Worm (Caenorhabditis elegans) whole organism, L4 larva: Measurements from ENCODE around the gene hpx-2.

Source experiments
- R02D3.7 ChIP-seq: fragments of 150-350 bp; sonication (generic microtip); optimal IDR thresholded peaks from 3 replicates; lab custom pipeline; 2014; ENCODE audit warnings: missing biosample characterization, missing genetic modification characterization
- ZK546.5 ChIP-seq, 2 experiments: sonication (generic microtip); optimal IDR thresholded peaks; 2 replicates each; lab custom pipeline; 2017; ENCODE audit warnings: missing biosample characterization in 2 of 2, missing genetic modification characterization in 2 of 2
- attf-4 ChIP-seq: sonication (generic microtip); optimal IDR thresholded peaks from 3 replicates; lab custom pipeline; 2017; ENCODE audit warnings: missing biosample characterization, missing genetic modification characterization
- ceh-20 ChIP-seq: fragments of 200-800 bp; sonication (Bioruptor generic); IDR thresholded peaks from 2 replicates; pipeline ENCODE4 v1.3.6; 2022; ENCODE audit warnings: missing genetic modification reagents, missing genetic modification characterization, missing compliant biosample characterization
- ceh-28 ChIP-seq: fragments of 150-350 bp; optimal IDR thresholded peaks from 2 replicates; lab custom pipeline; 2014; ENCODE audit warnings: missing biosample characterization, missing genetic modification reagents, missing genetic modification characterization
- cey-2 ChIP-seq: sonication (generic microtip); optimal IDR thresholded peaks from 3 replicates; lab custom pipeline; 2017; ENCODE audit warnings: missing genetic modification characterization, mild to moderate bottlenecking, missing compliant biosample characterization, antibody characterized with exemption, borderline replicate concordance; ENCODE audit not compliant: insufficient read depth
- fkh-10 ChIP-seq: fragments of 150-350 bp; optimal IDR thresholded peaks from 2 replicates; lab custom pipeline; 2014; ENCODE audit warnings: missing biosample characterization, missing genetic modification reagents, missing genetic modification characterization
- hif-1 ChIP-seq, 2 experiments: sonication (generic microtip); optimal IDR thresholded peaks; 2 replicates each; lab custom pipeline; 2016 to 2017; ENCODE audit warnings: missing compliant biosample characterization in 2 of 2, missing genetic modification characterization in 2 of 2, missing genetic modification reagents in 2 of 2, missing genotype in 2 of 2, mild to moderate bottlenecking in 1 of 2
- hmg-1.1 ChIP-seq: fragments of 200-800 bp; sonication (Bioruptor generic); IDR thresholded peaks from 2 replicates; pipeline ENCODE4 v1.3.6; 2022; ENCODE audit warnings: missing genetic modification reagents, missing genetic modification characterization, missing compliant biosample characterization
- lin-13 ChIP-seq: fragments of 150-350 bp; optimal IDR thresholded peaks from 2 replicates; lab custom pipeline; 2014; ENCODE audit warnings: missing biosample characterization, missing genetic modification reagents, missing genetic modification characterization
- lin-38 ChIP-seq: fragments of 200-800 bp; sonication (Bioruptor generic); IDR thresholded peaks from 2 replicates; pipeline ENCODE4 v1.3.6; 2022; ENCODE audit warnings: missing genetic modification reagents, missing genetic modification characterization, missing compliant biosample characterization
- lsy-2 ChIP-seq, 2 experiments: fragments of 150-350 bp in 1 of 2; sonication (generic microtip) in 1 of 2; optimal IDR thresholded peaks; 2 replicates each; lab custom pipeline; 2014 to 2017; ENCODE audit warnings: missing biosample characterization in 2 of 2, missing genetic modification characterization in 2 of 2
- madf-9 ChIP-seq: fragments of 200-800 bp; sonication (Bioruptor generic); conservative IDR thresholded peaks from 2 replicates; pipeline ENCODE4 v1.3.6; 2022; ENCODE audit warnings: missing genetic modification reagents, missing genetic modification characterization, missing compliant biosample characterization
- mes-2 ChIP-seq: sonication (generic microtip); optimal IDR thresholded peaks from 2 replicates; lab custom pipeline; 2016; ENCODE audit warnings: missing genotype, mild to moderate bottlenecking, missing genetic modification characterization, missing compliant biosample characterization; ENCODE audit not compliant: poor library complexity, severe bottlenecking
- nhr-102 ChIP-seq: sonication (generic microtip); optimal IDR thresholded peaks from 2 replicates; lab custom pipeline; 2016; ENCODE audit warnings: mild to moderate bottlenecking, missing genetic modification characterization, moderate library complexity, missing compliant biosample characterization
- nhr-237 ChIP-seq: sonication (generic microtip); optimal IDR thresholded peaks from 2 replicates; lab custom pipeline; 2017; ENCODE audit warnings: missing biosample characterization, missing genetic modification characterization
- nhr-28 ChIP-seq: fragments of 150-350 bp; optimal IDR thresholded peaks from 2 replicates; lab custom pipeline; 2014; ENCODE audit warnings: missing biosample characterization, missing genetic modification characterization
- nhr-77 ChIP-seq: fragments of 150-350 bp; optimal IDR thresholded peaks from 2 replicates; lab custom pipeline; 2014; ENCODE audit warnings: missing biosample characterization, missing genetic modification characterization
- pqm-1 ChIP-seq: sonication (generic microtip); optimal IDR thresholded peaks from 2 replicates; lab custom pipeline; 2017; ENCODE audit warnings: missing biosample characterization, missing genetic modification characterization
- saeg-2 ChIP-seq: fragments of 200-800 bp; sonication (Bioruptor generic); IDR thresholded peaks from 2 replicates; pipeline ENCODE4 v1.3.6; 2022; ENCODE audit warnings: missing genetic modification reagents, missing genetic modification characterization, missing compliant biosample characterization
- unc-130 ChIP-seq: sonication (generic microtip); optimal IDR thresholded peaks from 2 replicates; lab custom pipeline; 2016; ENCODE audit warnings: missing genetic modification reagents, missing genetic modification characterization, missing compliant biosample characterization
- zag-1 ChIP-seq: fragments of 150-350 bp; optimal IDR thresholded peaks from 2 replicates; lab custom pipeline; 2014; ENCODE audit warnings: missing biosample characterization, missing genetic modification characterization
- ztf-7 ChIP-seq: fragments of 150-350 bp; optimal IDR thresholded peaks from 2 replicates; lab custom pipeline; 2014; ENCODE audit warnings: missing biosample characterization, missing genetic modification characterization

hpx-2 gene

DNA sequence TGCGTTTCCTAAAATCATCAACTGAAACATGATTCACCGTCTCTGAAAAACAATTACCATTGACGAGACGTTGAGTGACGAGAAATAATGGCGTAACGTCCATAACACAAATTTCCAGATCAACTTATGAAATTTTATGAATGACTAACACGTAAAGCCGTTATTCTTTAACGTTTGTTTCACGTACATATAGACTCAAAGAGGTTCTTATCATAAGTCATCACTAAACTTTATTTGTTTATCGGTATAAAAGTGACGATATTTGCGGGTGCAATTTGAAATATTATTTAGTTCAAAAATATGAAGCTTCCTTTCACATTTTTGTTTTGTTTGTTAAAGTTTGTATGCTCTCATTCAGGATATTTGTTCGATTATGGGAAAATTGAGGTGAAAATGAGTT, 48.9 kb downstream of the hpx-2 start, which contains the start of gene oac-3:
Gene oac-3 (plus strand): TSS at position 301 of the 400 bp plus-strand sequence.
- TF ChIP-seq ceh-20 (no peak), cey-2 (tag; lab: Kevin White, UChicago) (no peak), attf-4 (tag; lab: Kevin White, UChicago) (no peak), madf-9 (GFP tag; lab: Robert Waterston, UW) (no peak), hmg-1.1 (GFP tag; lab: Robert Waterston, UW) (no peak), saeg-2 (GFP tag; lab: Robert Waterston, UW) (no peak)

DNA sequence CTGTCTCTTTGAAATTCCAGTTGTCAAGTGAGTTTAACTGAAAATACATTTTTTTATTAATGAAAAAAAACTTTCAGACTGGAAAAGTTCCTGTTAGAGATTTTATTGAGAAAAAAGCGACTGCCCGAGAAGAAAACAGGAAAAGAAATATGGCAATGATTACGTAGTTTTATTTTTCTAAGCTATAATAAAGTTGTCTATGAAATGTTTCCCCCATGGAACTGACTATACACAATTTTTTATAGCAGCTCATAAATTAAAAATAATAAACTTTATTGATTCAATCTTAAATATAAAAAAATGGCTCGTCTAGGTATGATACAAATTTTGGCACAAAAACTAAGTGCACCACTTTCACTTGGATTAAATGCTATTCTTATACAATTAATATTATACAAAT, 52.2 kb downstream of the hpx-2 start, which contains the start of gene C06B3.1:
Gene C06B3.1 (plus strand): TSS at position 301 of the 400 bp plus-strand sequence.
- TF ChIP-seq mes-2 = no peak
- TF ChIP-seq madf-9 (GFP tag; lab: Robert Waterston, UW) = no peak
- no peak for TF ChIP-seq ceh-28
- TF ChIP-seq lin-13 (GFP tag; lab: Kevin White, UChicago) = no peak
- no peak for TF ChIP-seq nhr-28 (tag; lab: Kevin White, UChicago)
- no peak for TF ChIP-seq zag-1
- no peak for TF ChIP-seq R02D3.7 (tag; lab: Kevin White, UChicago)
- no peak for TF ChIP-seq ztf-7 (tag; lab: Kevin White, UChicago)
- no peak for TF ChIP-seq lin-38
- no peak for TF ChIP-seq lsy-2 (tag; optimal IDR thresholded peaks at IDR 0.05; lab: Kevin White, UChicago)
- no peak for TF ChIP-seq ZK546.5 (tag; optimal IDR thresholded peaks at IDR 0.05; lab: Kevin White, UChicago)
- TF ChIP-seq hif-1 (tag; optimal IDR thresholded peaks at IDR 0.05; lab: Kevin White, UChicago) = no peak
- TF ChIP-seq nhr-237 (tag; lab: Kevin White, UChicago) = no peak
- no peak for TF ChIP-seq nhr-77 (tag; lab: Kevin White, UChicago)
- TF ChIP-seq nhr-102 (tag; lab: Kevin White, UChicago) = no peak
- no peak for TF ChIP-seq cey-2 (tag; lab: Kevin White, UChicago)
- TF ChIP-seq unc-130 (GFP tag; lab: Kevin White, UChicago) = no peak
- TF ChIP-seq pqm-1 (tag; lab: Kevin White, UChicago) = no peak
- TF ChIP-seq fkh-10 = no peak
